Worm (Caenorhabditis elegans) whole organism, young adult: ENCODE data around the gene nhr-261.

Source experiments
- B0261.1 ChIP-seq: sonication (generic microtip); optimal IDR thresholded peaks from 2 replicates; lab custom pipeline; 2016; ENCODE audit warnings: mild to moderate bottlenecking, missing genetic modification characterization, moderate library complexity, missing compliant biosample characterization
- C06A6.2 ChIP-seq: fragments of 200-800 bp; sonication (Bioruptor generic); conservative IDR thresholded peaks from 2 replicates; pipeline ENCODE4 v1.3.6; 2022; ENCODE audit warnings: missing genetic modification characterization, missing compliant biosample characterization
- D2030.7 ChIP-seq: fragments of 200-800 bp; sonication (Bioruptor generic); IDR thresholded peaks from 2 replicates; pipeline ENCODE4 v1.3.6; 2022; ENCODE audit warnings: missing genetic modification reagents, missing genetic modification characterization, missing compliant biosample characterization
- K11D2.4 ChIP-seq: fragments of 200-800 bp; sonication (Bioruptor generic); IDR thresholded peaks from 2 replicates; pipeline ENCODE4 v1.3.6; 2022; ENCODE audit warnings: missing genetic modification reagents, missing genetic modification characterization, missing compliant biosample characterization
- K12H6.12 ChIP-seq: fragments of 200-800 bp; sonication (Bioruptor generic); optimal IDR thresholded peaks from 2 replicates; lab custom pipeline; 2018; ENCODE audit warnings: mild to moderate bottlenecking, missing genetic modification characterization, missing compliant biosample characterization
- T26A5.8 ChIP-seq: sonication (generic microtip); optimal IDR thresholded peaks from 2 replicates; lab custom pipeline; 2016; ENCODE audit warnings: missing genetic modification characterization, missing compliant biosample characterization
- Y53G8AR.9 ChIP-seq: fragments of 200-800 bp; sonication (Bioruptor generic); conservative IDR thresholded peaks from 2 replicates; pipeline ENCODE4 v1.3.6; 2022; ENCODE audit warnings: missing genetic modification reagents, missing genetic modification characterization, missing compliant biosample characterization
- Y95B8A.8 ChIP-seq: fragments of 200-800 bp; sonication (Bioruptor generic); IDR thresholded peaks from 2 replicates; pipeline ENCODE4 v1.3.6; 2022; ENCODE audit warnings: missing genetic modification reagents, missing genetic modification characterization, missing compliant biosample characterization
- ama-1 ChIP-seq, 3 experiments: fragments of 150-350 bp in 1 of 3; sonication (generic microtip) in 2 of 3; optimal IDR thresholded peaks; 2 replicates each; lab custom pipeline; 2014 to 2018; ENCODE audit warnings: missing biosample characterization in 2 of 3, missing genetic modification characterization in 2 of 3, missing genetic modification reagents in 2 of 3
- attf-3 ChIP-seq: fragments of 200-800 bp; sonication (Bioruptor generic); conservative IDR thresholded peaks from 2 replicates; pipeline ENCODE4 v1.3.6; 2022; ENCODE audit warnings: missing genetic modification reagents, missing genetic modification characterization, missing compliant biosample characterization
- attf-5 ChIP-seq: fragments of 200-800 bp; sonication (Bioruptor generic); optimal IDR thresholded peaks from 2 replicates; lab custom pipeline; 2018; ENCODE audit warnings: mild to moderate bottlenecking, missing genetic modification characterization, missing compliant biosample characterization
- ccch-3 ChIP-seq: fragments of 200-800 bp; sonication (Bioruptor generic); optimal IDR thresholded peaks from 2 replicates; lab custom pipeline; 2018; ENCODE audit warnings: mild to moderate bottlenecking, missing genetic modification characterization, missing compliant biosample characterization
- cebp-1 ChIP-seq, 2 experiments: fragments of 200-800 bp in 1 of 2; sonication (Bioruptor generic) in 1 of 2; sonication (generic microtip) in 1 of 2; IDR thresholded peaks in 1 of 2; optimal IDR thresholded peaks in 1 of 2; 2 replicates each; pipeline versions ENCODE4 v1.3.6 to Lab custom; 2017 to 2022; ENCODE audit warnings: missing compliant biosample characterization in 2 of 2, missing genetic modification characterization in 2 of 2, mild to moderate bottlenecking in 1 of 2, missing genetic modification reagents in 1 of 2, moderate library complexity in 1 of 2
- cebp-2 ChIP-seq: fragments of 200-800 bp; sonication (Bioruptor generic); IDR thresholded peaks from 2 replicates; pipeline ENCODE4 v1.3.6; 2022; ENCODE audit warnings: missing genetic modification characterization, missing compliant biosample characterization
- ceh-27 ChIP-seq: fragments of 200-800 bp; sonication (Bioruptor generic); optimal IDR thresholded peaks from 2 replicates; lab custom pipeline; 2018; ENCODE audit warnings: mild to moderate bottlenecking, missing genetic modification characterization, moderate library complexity, missing compliant biosample characterization
- chd-7 ChIP-seq: sonication (generic microtip); optimal IDR thresholded peaks from 2 replicates; lab custom pipeline; 2016; ENCODE audit warnings: mild to moderate bottlenecking, missing genetic modification characterization, moderate library complexity, missing compliant biosample characterization
- dox-1 ChIP-seq: fragments of 200-800 bp; sonication (Bioruptor generic); IDR thresholded peaks from 2 replicates; pipeline ENCODE4 v1.3.6; 2022; ENCODE audit warnings: missing genetic modification reagents, missing genetic modification characterization, missing compliant biosample characterization
- dpl-1 ChIP-seq: fragments of 150-350 bp; optimal IDR thresholded peaks from 2 replicates; lab custom pipeline; 2014; ENCODE audit warnings: missing biosample characterization, missing genetic modification reagents, missing genetic modification characterization
- hmg-1.2 ChIP-seq: fragments of 200-800 bp; sonication (Bioruptor generic); IDR thresholded peaks from 2 replicates; pipeline ENCODE4 v1.3.6; 2022; ENCODE audit warnings: missing genetic modification reagents, missing genetic modification characterization, missing compliant biosample characterization
- let-607 ChIP-seq, 2 experiments: fragments of 200-800 bp in 1 of 2; sonication (Bioruptor generic) in 1 of 2; sonication (generic microtip) in 1 of 2; optimal IDR thresholded peaks; 2 replicates each; lab custom pipeline; 2016 to 2018; ENCODE audit warnings: mild to moderate bottlenecking in 2 of 2, missing compliant biosample characterization in 2 of 2, missing genetic modification characterization in 2 of 2, moderate library complexity in 2 of 2, missing genotype in 1 of 2
- madf-3 ChIP-seq: fragments of 200-800 bp; sonication (Bioruptor generic); IDR thresholded peaks from 2 replicates; pipeline ENCODE4 v1.3.6; 2022; ENCODE audit warnings: missing genetic modification reagents, missing genetic modification characterization, missing compliant biosample characterization
- madf-8 ChIP-seq: fragments of 200-800 bp; sonication (Bioruptor generic); conservative IDR thresholded peaks from 2 replicates; pipeline ENCODE4 v1.3.6; 2022; ENCODE audit warnings: missing genetic modification reagents, missing genetic modification characterization, missing compliant biosample characterization
- nfya-2 ChIP-seq: fragments of 200-800 bp; sonication (Bioruptor generic); IDR thresholded peaks from 2 replicates; pipeline ENCODE4 v1.3.6; 2022; ENCODE audit warnings: missing genetic modification reagents, missing genetic modification characterization, missing compliant biosample characterization
- nfyb-1 ChIP-seq: fragments of 200-800 bp; sonication (Bioruptor generic); IDR thresholded peaks from 2 replicates; pipeline ENCODE4 v1.3.6; 2022; ENCODE audit warnings: missing genetic modification reagents, missing genetic modification characterization, missing compliant biosample characterization
- nhr-80 ChIP-seq: sonication (generic microtip); optimal IDR thresholded peaks from 2 replicates; lab custom pipeline; 2016; ENCODE audit warnings: missing genetic modification characterization, missing compliant biosample characterization
- pha-4 ChIP-seq: fragments of 150-350 bp; sonication (generic microtip); optimal IDR thresholded peaks from 2 replicates; lab custom pipeline; 2014; ENCODE audit warnings: missing biosample characterization, missing genetic modification reagents, missing genetic modification characterization
- sdz-38 ChIP-seq: sonication (generic microtip); optimal IDR thresholded peaks from 2 replicates; lab custom pipeline; 2016; ENCODE audit warnings: missing genotype, missing genetic modification characterization, missing compliant biosample characterization
- snpc-1.1 ChIP-seq: sonication (generic microtip); optimal IDR thresholded peaks from 2 replicates; lab custom pipeline; 2017; ENCODE audit warnings: missing genetic modification characterization, mild to moderate bottlenecking, missing compliant biosample characterization, antibody characterized with exemption, moderate library complexity, missing genotype, missing genetic modification reagents; ENCODE audit not compliant: insufficient read depth
- somi-1 ChIP-seq: fragments of 200-800 bp; sonication (Bioruptor generic); optimal IDR thresholded peaks from 2 replicates; lab custom pipeline; 2018; ENCODE audit warnings: mild to moderate bottlenecking, missing genetic modification characterization, missing compliant biosample characterization
- ztf-18 ChIP-seq: sonication (generic microtip); optimal IDR thresholded peaks from 2 replicates; lab custom pipeline; 2016; ENCODE audit warnings: missing genotype, mild to moderate bottlenecking, missing genetic modification characterization, missing compliant biosample characterization
- ztf-26 ChIP-seq: sonication (generic microtip); optimal IDR thresholded peaks from 2 replicates; lab custom pipeline; 2017; ENCODE audit warnings: missing genetic modification characterization, missing compliant biosample characterization
- ztf-28 ChIP-seq: fragments of 200-800 bp; sonication (Bioruptor generic); IDR thresholded peaks from 2 replicates; pipeline ENCODE4 v1.3.6; 2022; ENCODE audit warnings: missing genetic modification reagents, missing genetic modification characterization, missing compliant biosample characterization
- ztf-6 ChIP-seq: fragments of 200-800 bp; sonication (Bioruptor generic); IDR thresholded peaks from 2 replicates; pipeline ENCODE4 v1.3.6; 2022; ENCODE audit warnings: missing genetic modification reagents, missing genetic modification characterization, missing compliant biosample characterization

nhr-261 gene

ce11 chrII:3864652-3865051, at the start of gene nhr-261:
Gene nhr-261 (minus strand): TSS chrII:3864752.
- no peak for TF ChIP-seq somi-1
- TF ChIP-seq D2030.7 (GFP tag; lab: Robert Waterston, UW) = no peak
- TF ChIP-seq ztf-6 (GFP tag; lab: Robert Waterston, UW) = no peak
- TF ChIP-seq K12H6.12 = no peak
- TF ChIP-seq dpl-1 (GFP tag; lab: Kevin White, UChicago) = no peak
- TF ChIP-seq ztf-26 = no peak
- TF ChIP-seq cebp-2 = no peak
- TF ChIP-seq cebp-1 (GFP tag; IDR thresholded peaks at IDR 0.05; lab: Robert Waterston, UW) = no peak
- TF ChIP-seq cebp-1 (tag; optimal IDR thresholded peaks at IDR 0.05; lab: Kevin White, UChicago) = no peak
- no peak for TF ChIP-seq chd-7 (tag; lab: Kevin White, UChicago)
- no peak for TF ChIP-seq madf-8 (GFP tag; lab: Robert Waterston, UW)
- no peak for TF ChIP-seq B0261.1 (tag; lab: Kevin White, UChicago)
- TF ChIP-seq ceh-27 (GFP tag; lab: Kevin White, UChicago) = no peak

ce11 chrII:3913673-3914072, 49.1 kb upstream of the nhr-261 start:
- TF ChIP-seq ztf-28 (GFP tag; lab: Robert Waterston, UW) = no peak
- TF ChIP-seq ccch-3 (GFP tag; lab: Kevin White, UChicago) = no peak
- TF ChIP-seq C06A6.2 (GFP tag; lab: Robert Waterston, UW) = no peak
- TF ChIP-seq ama-1 (optimal IDR thresholded peaks at IDR 0.05; lab: Kevin White, UChicago) = no peak
- TF ChIP-seq ama-1 (GFP tag; optimal IDR thresholded peaks at IDR 0.05; lab: Kevin White, UChicago) = no peak

ce11 chrII:3911716-3912115, 47.2 kb upstream of the nhr-261 start, which contains the start of gene F53C3.1:
Gene F53C3.1 (plus strand): TSS chrII:3912016.
- TF ChIP-seq attf-3 (GFP tag; lab: Robert Waterston, UW) = no peak
- no peak for TF ChIP-seq ztf-6 (GFP tag; lab: Robert Waterston, UW)
- TF ChIP-seq ztf-18 (tag; lab: Kevin White, UChicago) = no peak
- no peak for TF ChIP-seq madf-3 (GFP tag; lab: Robert Waterston, UW)
- no peak for TF ChIP-seq T26A5.8 (tag; lab: Kevin White, UChicago)
- no peak for TF ChIP-seq sdz-38 (tag; lab: Kevin White, UChicago)
- no peak for TF ChIP-seq Y53G8AR.9 (GFP tag; lab: Robert Waterston, UW)

ce11 chrII:3911284-3911683, 46.7 kb upstream of the nhr-261 start:
- TF ChIP-seq snpc-1.1 (tag; lab: Kevin White, UChicago) (no peak), cebp-1 (GFP tag; IDR thresholded peaks at IDR 0.05; lab: Robert Waterston, UW) (no peak), cebp-1 (tag; optimal IDR thresholded peaks at IDR 0.05; lab: Kevin White, UChicago) (peak; percentile 55), nhr-80 (peak; percentile 87), dox-1 (GFP tag; lab: Robert Waterston, UW) (peak; percentile 45; the same call in 1 of the 2 replicates), pha-4 (tag; lab: Kevin White, UChicago) (peak; percentile 52), nfyb-1 (peak; percentile 71; the same call in 1 of the 2 replicates), nfya-2 (no peak), let-607 (tag; optimal IDR thresholded peaks at IDR 0.05; lab: Kevin White, UChicago) (peak in 1 of 2 experiments; percentile 18), Y95B8A.8 (GFP tag; lab: Robert Waterston, UW) (no peak), hmg-1.2 (peak; percentile 43; the same call in 1 of the 2 replicates), attf-5 (peak; percentile 53), K11D2.4 (GFP tag; lab: Robert Waterston, UW) (no peak)
